Fruit fly (Drosophila melanogaster) whole organism, embryonic: Measurements from ENCODE around the gene CG12951.

Experiments
- CG11696 ChIP-seq: fragments of 200-800 bp; sonication (Bioruptor generic); IDR thresholded peaks from 2 replicates; pipeline ENCODE4 v1.3.6; 2022; ENCODE audit warnings: missing biosample characterization, missing genetic modification characterization
- CG1233 ChIP-seq: fragments of 200-800 bp; sonication (Bioruptor generic); optimal IDR thresholded peaks from 4 replicates; lab custom pipeline; 2018; ENCODE audit warnings: missing biosample characterization, mild to moderate bottlenecking, missing genetic modification characterization
- CG34224 ChIP-seq: fragments of 200-800 bp; sonication (Bioruptor generic); IDR thresholded peaks from 3 replicates; pipeline ENCODE4 v1.3.6; 2022; ENCODE audit warnings: missing biosample characterization, missing genetic modification characterization; ENCODE audit not compliant: partially characterized antibody
- CG7556 ChIP-seq: fragments of 200-800 bp; sonication (Bioruptor generic); optimal IDR thresholded peaks from 2 replicates; lab custom pipeline; 2017; ENCODE audit warnings: missing biosample characterization, mild to moderate bottlenecking, missing genetic modification characterization
- CkIIα-i1 ChIP-seq: fragments of 200-800 bp; sonication (Bioruptor generic); IDR thresholded peaks from 2 replicates; pipeline ENCODE4 v1.3.6; 2022; ENCODE audit warnings: missing biosample characterization, missing genetic modification characterization
- NFAT ChIP-seq: fragments of 200-800 bp; sonication (Bioruptor generic); IDR thresholded peaks from 2 replicates; pipeline ENCODE4 v1.3.6; 2022; ENCODE audit warnings: missing biosample characterization, missing genetic modification characterization
- chn ChIP-seq: fragments of 200-800 bp; sonication (Bioruptor generic); optimal IDR thresholded peaks from 2 replicates; lab custom pipeline; 2016; ENCODE audit warnings: missing biosample characterization, missing genetic modification characterization
- lola ChIP-seq, 3 experiments: fragments of >200 bp in 2 of 3; fragments of 200-800 bp in 1 of 3; sonication (Bioruptor generic) in 1 of 3; optimal IDR thresholded peaks; 2 replicates each; lab custom pipeline; 2017 to 2019; ENCODE audit warnings: missing biosample characterization in 3 of 3, missing genetic modification characterization in 3 of 3, mild to moderate bottlenecking in 1 of 3, moderate library complexity in 1 of 3
- sr ChIP-seq: fragments of 200-800 bp; sonication (Bioruptor generic); IDR thresholded peaks from 3 replicates; pipeline ENCODE4 v1.3.6; 2022; ENCODE audit warnings: missing biosample characterization, missing genetic modification characterization

- no peak for TF ChIP-seq CkIIα-i1 (GFP tag; lab: Robert Waterston, UW)
- no peak for TF ChIP-seq CG34224
- no peak for TF ChIP-seq CG1233 (GFP tag; lab: Kevin White, UChicago)
- no peak for TF ChIP-seq lola (GFP tag; optimal IDR thresholded peaks at IDR 0.05; lab: Kevin White, UChicago)
- TF ChIP-seq sr (GFP tag; lab: Robert Waterston, UW) = no peak
- no peak for TF ChIP-seq CG11696 (GFP tag; lab: Robert Waterston, UW)
- TF ChIP-seq chn (GFP tag; lab: Kevin White, UChicago) = no peak
- no peak for TF ChIP-seq NFAT (GFP tag; lab: Robert Waterston, UW)
- no peak for TF ChIP-seq CG7556 (GFP tag; lab: Kevin White, UChicago)
These were observed 7.5 kb upstream of the CG12951 start for dm6 chr3R:9337402-9338254.
